Fruit fly (Drosophila melanogaster): ENCODE results near the gene CG14431.

dm6 chrX:6985182-6985851 lies 77.2 kb downstream of the CG14431 start:
- no peak for TF ChIP-seq CG8478 (optimal IDR thresholded peaks at IDR 0.05)
- TF ChIP-seq CTCF (optimal IDR thresholded peaks at IDR 0.05) = no peak
